Fruit fly (Drosophila melanogaster) ovary, adult (tissue): ENCODE results near the gene RpS30.
A peak's percentile ranks its signal among the peaks of the same experiment; 100 is the strongest.

ENCODE experiments used
- CG17801 ChIP-seq: fragments of 200-800 bp; optimal IDR thresholded peaks from 2 replicates; lab custom pipeline; 2019; ENCODE audit warnings: missing biosample characterization, mild to moderate bottlenecking, missing genetic modification characterization, moderate library complexity; ENCODE audit not compliant: partially characterized antibody

The RpS30 gene

DNA sequence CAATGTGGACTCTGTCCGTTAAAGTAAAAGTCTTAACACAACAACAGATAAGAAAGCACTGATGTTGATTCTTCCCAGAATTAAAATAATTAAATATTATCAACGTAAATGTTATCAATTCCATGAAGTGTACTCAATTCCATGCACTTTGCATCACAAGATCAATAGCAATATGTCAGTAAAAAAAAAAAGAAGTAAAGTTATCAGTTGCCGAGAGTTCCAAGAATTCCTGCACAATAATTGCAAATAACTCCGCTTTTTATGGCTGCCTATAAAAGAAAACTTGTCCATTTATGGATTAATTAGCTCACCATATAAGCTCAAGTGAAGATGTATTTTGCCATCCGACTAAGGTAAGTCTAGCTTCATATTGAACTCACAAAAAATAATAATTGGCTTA, 27.1 kb downstream of the RpS30 start, which contains the start of gene TotZ:
TotZ (plus strand) TSS at position 301 of the 400 bp plus-strand sequence.
- no peak for TF ChIP-seq CG17801 (GFP tag; lab: Kevin White, UChicago)

dm6 chr3R:20890505-20890904, 40.2 kb downstream of the RpS30 start:
- TF ChIP-seq CG17801 (GFP tag; lab: Kevin White, UChicago): no peak

DNA sequence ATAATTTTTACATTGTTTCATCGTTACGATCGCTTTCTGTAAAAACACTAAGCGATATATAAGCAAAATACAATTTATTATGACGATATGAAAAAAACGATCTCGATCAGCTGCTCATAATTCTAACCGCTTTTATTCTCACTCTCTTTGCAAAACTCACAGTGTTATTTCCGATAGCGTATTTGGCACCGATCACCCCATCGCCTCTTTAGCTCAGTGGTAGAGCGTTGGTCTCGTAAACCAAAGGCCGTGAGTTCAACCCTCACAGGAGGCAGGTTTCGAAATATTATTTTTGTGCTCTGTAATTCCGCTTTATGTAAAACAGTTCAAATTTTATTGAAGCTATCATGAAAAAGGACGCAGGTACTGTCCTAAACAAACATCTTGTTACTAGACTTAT, 40.6 kb downstream of the RpS30 start:
- TF ChIP-seq CG17801 (GFP tag; lab: Kevin White, UChicago): peak; percentile 38

dm6 chr3R:20891495-20891894, 41.2 kb downstream of the RpS30 start:
- no peak for TF ChIP-seq CG17801 (GFP tag; lab: Kevin White, UChicago)

DNA sequence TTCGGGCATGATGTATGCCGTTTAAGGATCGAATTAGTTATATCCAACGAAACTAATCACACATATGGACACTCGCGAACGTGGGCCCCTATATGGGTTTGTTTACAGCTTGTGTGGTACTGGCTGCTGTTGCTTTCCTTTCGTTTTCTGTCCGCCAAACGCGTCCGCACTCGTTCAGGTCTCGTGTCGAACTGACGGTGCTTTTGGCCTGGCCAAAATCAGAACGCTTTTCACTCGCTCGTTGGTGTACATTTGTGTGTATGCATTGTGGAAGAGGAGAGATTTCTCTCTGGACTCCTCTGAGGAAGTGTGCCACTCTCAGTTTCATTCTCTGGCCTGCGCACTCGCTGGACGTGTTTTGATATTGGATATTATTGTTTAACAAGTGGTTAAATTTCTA, 46.8 kb downstream of the RpS30 start, which contains the start of gene Ktl:
Ktl (minus strand) TSS at position 193 of the 400 bp plus-strand sequence.
- no peak for TF ChIP-seq CG17801 (GFP tag; lab: Kevin White, UChicago)
